Worm (Caenorhabditis elegans) whole organism, young adult: ENCODE measurements around the gene Y43E12A.2.

ENCODE experiments used
- B0035.1 ChIP-seq: sonication (generic microtip); optimal IDR thresholded peaks from 2 replicates; lab custom pipeline; 2016; ENCODE audit warnings: missing genetic modification characterization, mild to moderate bottlenecking, missing compliant biosample characterization, missing genotype, missing genetic modification reagents
- B0261.1 ChIP-seq: sonication (generic microtip); optimal IDR thresholded peaks from 2 replicates; lab custom pipeline; 2016; ENCODE audit warnings: mild to moderate bottlenecking, missing genetic modification characterization, moderate library complexity, missing compliant biosample characterization
- B0336.3 ChIP-seq: fragments of 200-800 bp; sonication (Bioruptor generic); IDR thresholded peaks from 2 replicates; pipeline ENCODE4 v1.3.6; 2022; ENCODE audit warnings: missing genetic modification characterization, missing compliant biosample characterization
- C06A6.2 ChIP-seq: fragments of 200-800 bp; sonication (Bioruptor generic); conservative IDR thresholded peaks from 2 replicates; pipeline ENCODE4 v1.3.6; 2022; ENCODE audit warnings: missing genetic modification characterization, missing compliant biosample characterization
- F22D6.2 ChIP-seq: sonication (generic microtip); optimal IDR thresholded peaks from 2 replicates; lab custom pipeline; 2016; ENCODE audit warnings: mild to moderate bottlenecking, missing genetic modification characterization, missing compliant biosample characterization
- F39B2.1 ChIP-seq: fragments of 200-800 bp; sonication (Bioruptor generic); IDR thresholded peaks from 2 replicates; pipeline ENCODE4 v1.3.6; 2022; ENCODE audit warnings: missing genetic modification reagents, missing genetic modification characterization, missing compliant biosample characterization
- F52B5.7 ChIP-seq: sonication (generic microtip); optimal IDR thresholded peaks from 2 replicates; lab custom pipeline; 2016; ENCODE audit warnings: mild to moderate bottlenecking, missing genetic modification characterization, missing compliant biosample characterization
- F55B11.4 ChIP-seq: sonication (generic microtip); optimal IDR thresholded peaks from 2 replicates; lab custom pipeline; 2016; ENCODE audit warnings: missing compliant biosample characterization, missing genetic modification characterization, borderline replicate concordance; ENCODE audit not compliant: insufficient read depth
- K11D2.4 ChIP-seq: fragments of 200-800 bp; sonication (Bioruptor generic); IDR thresholded peaks from 2 replicates; pipeline ENCODE4 v1.3.6; 2022; ENCODE audit warnings: missing genetic modification reagents, missing genetic modification characterization, missing compliant biosample characterization
- Y53F4B.3 ChIP-seq: fragments of 200-800 bp; sonication (Bioruptor generic); IDR thresholded peaks from 2 replicates; pipeline ENCODE4 v1.3.6; 2022; ENCODE audit warnings: missing genetic modification reagents, missing genetic modification characterization, missing compliant biosample characterization
- Y53G8AR.9 ChIP-seq: fragments of 200-800 bp; sonication (Bioruptor generic); conservative IDR thresholded peaks from 2 replicates; pipeline ENCODE4 v1.3.6; 2022; ENCODE audit warnings: missing genetic modification reagents, missing genetic modification characterization, missing compliant biosample characterization
- Y56A3A.18 ChIP-seq: fragments of 200-800 bp; sonication (Bioruptor generic); IDR thresholded peaks from 2 replicates; pipeline ENCODE4 v1.3.6; 2022; ENCODE audit warnings: missing genetic modification reagents, missing genetic modification characterization, missing compliant biosample characterization
- akir-1 ChIP-seq: fragments of 200-800 bp; sonication (Bioruptor generic); optimal IDR thresholded peaks from 2 replicates; lab custom pipeline; 2018; ENCODE audit warnings: mild to moderate bottlenecking, missing genetic modification characterization, moderate library complexity, missing compliant biosample characterization
- attf-3 ChIP-seq: fragments of 200-800 bp; sonication (Bioruptor generic); conservative IDR thresholded peaks from 2 replicates; pipeline ENCODE4 v1.3.6; 2022; ENCODE audit warnings: missing genetic modification reagents, missing genetic modification characterization, missing compliant biosample characterization
- bed-2 ChIP-seq: fragments of 200-800 bp; sonication (Bioruptor generic); IDR thresholded peaks from 2 replicates; pipeline ENCODE4 v1.3.6; 2022; ENCODE audit warnings: missing genetic modification reagents, missing genetic modification characterization, missing compliant biosample characterization
- cebp-1 ChIP-seq, 2 experiments: fragments of 200-800 bp in 1 of 2; sonication (Bioruptor generic) in 1 of 2; sonication (generic microtip) in 1 of 2; IDR thresholded peaks in 1 of 2; optimal IDR thresholded peaks in 1 of 2; 2 replicates each; pipeline versions ENCODE4 v1.3.6 to Lab custom; 2017 to 2022; ENCODE audit warnings: missing compliant biosample characterization in 2 of 2, missing genetic modification characterization in 2 of 2, mild to moderate bottlenecking in 1 of 2, missing genetic modification reagents in 1 of 2, moderate library complexity in 1 of 2
- ceh-100 ChIP-seq: fragments of 200-800 bp; sonication (Bioruptor generic); IDR thresholded peaks from 2 replicates; pipeline ENCODE4 v1.3.6; 2022; ENCODE audit warnings: missing genetic modification reagents, missing genetic modification characterization, missing compliant biosample characterization
- ceh-27 ChIP-seq: fragments of 200-800 bp; sonication (Bioruptor generic); optimal IDR thresholded peaks from 2 replicates; lab custom pipeline; 2018; ENCODE audit warnings: mild to moderate bottlenecking, missing genetic modification characterization, moderate library complexity, missing compliant biosample characterization
- ceh-91 ChIP-seq: fragments of 200-800 bp; sonication (Bioruptor generic); IDR thresholded peaks from 2 replicates; pipeline ENCODE4 v1.3.6; 2022; ENCODE audit warnings: missing genetic modification reagents, missing genetic modification characterization, missing compliant biosample characterization
- die-1 ChIP-seq: sonication (generic microtip); optimal IDR thresholded peaks from 2 replicates; lab custom pipeline; 2016; ENCODE audit warnings: missing genotype, mild to moderate bottlenecking, missing genetic modification characterization, missing compliant biosample characterization
- dox-1 ChIP-seq: fragments of 200-800 bp; sonication (Bioruptor generic); IDR thresholded peaks from 2 replicates; pipeline ENCODE4 v1.3.6; 2022; ENCODE audit warnings: missing genetic modification reagents, missing genetic modification characterization, missing compliant biosample characterization
- egl-18 ChIP-seq: fragments of 200-800 bp; sonication (Bioruptor generic); IDR thresholded peaks from 2 replicates; pipeline ENCODE4 v1.3.6; 2022; ENCODE audit warnings: missing genetic modification reagents, missing genetic modification characterization, missing compliant biosample characterization
- hlh-12 ChIP-seq: sonication (generic microtip); optimal IDR thresholded peaks from 2 replicates; lab custom pipeline; 2016; ENCODE audit warnings: missing genetic modification characterization, missing compliant biosample characterization
- hsf-1 ChIP-seq: fragments of 200-800 bp; sonication (Bioruptor generic); IDR thresholded peaks from 2 replicates; pipeline ENCODE4 v1.3.6; 2022; ENCODE audit warnings: missing genetic modification reagents, missing genetic modification characterization, missing compliant biosample characterization
- lir-1 ChIP-seq: fragments of 200-800 bp; sonication (Bioruptor generic); conservative IDR thresholded peaks from 2 replicates; pipeline ENCODE4 v1.3.6; 2022; ENCODE audit warnings: missing genetic modification reagents, missing genetic modification characterization, missing compliant biosample characterization
- lsy-27 ChIP-seq: sonication (generic microtip); optimal IDR thresholded peaks from 2 replicates; lab custom pipeline; 2017; ENCODE audit warnings: missing genetic modification characterization, mild to moderate bottlenecking, missing compliant biosample characterization, antibody characterized with exemption, missing genotype, borderline replicate concordance; ENCODE audit not compliant: insufficient read depth
- madf-10 ChIP-seq: sonication (generic microtip); optimal IDR thresholded peaks from 2 replicates; lab custom pipeline; 2016; ENCODE audit warnings: mild to moderate bottlenecking, missing genetic modification characterization, missing compliant biosample characterization
- madf-3 ChIP-seq: fragments of 200-800 bp; sonication (Bioruptor generic); IDR thresholded peaks from 2 replicates; pipeline ENCODE4 v1.3.6; 2022; ENCODE audit warnings: missing genetic modification reagents, missing genetic modification characterization, missing compliant biosample characterization
- madf-8 ChIP-seq: fragments of 200-800 bp; sonication (Bioruptor generic); conservative IDR thresholded peaks from 2 replicates; pipeline ENCODE4 v1.3.6; 2022; ENCODE audit warnings: missing genetic modification reagents, missing genetic modification characterization, missing compliant biosample characterization
- mcd-1 ChIP-seq: fragments of 200-800 bp; sonication (Bioruptor generic); IDR thresholded peaks from 2 replicates; pipeline ENCODE4 v1.3.6; 2022; ENCODE audit warnings: missing genetic modification reagents, missing genetic modification characterization, missing compliant biosample characterization
- nfya-1 ChIP-seq: sonication (generic microtip); optimal IDR thresholded peaks from 2 replicates; lab custom pipeline; 2017; ENCODE audit warnings: antibody characterized with exemption, missing compliant biosample characterization, missing genetic modification characterization, borderline replicate concordance; ENCODE audit not compliant: insufficient read depth
- nhr-120 ChIP-seq: fragments of 200-800 bp; sonication (Bioruptor generic); IDR thresholded peaks from 2 replicates; pipeline ENCODE4 v1.3.6; 2022; ENCODE audit warnings: missing genetic modification characterization, missing compliant biosample characterization
- pbrm-1 ChIP-seq: fragments of 200-800 bp; sonication (Bioruptor generic); IDR thresholded peaks from 2 replicates; pipeline ENCODE4 v1.3.6; 2022; ENCODE audit warnings: missing genetic modification reagents, missing genetic modification characterization, missing compliant biosample characterization
- snpc-1.1 ChIP-seq: sonication (generic microtip); optimal IDR thresholded peaks from 2 replicates; lab custom pipeline; 2017; ENCODE audit warnings: missing genetic modification characterization, mild to moderate bottlenecking, missing compliant biosample characterization, antibody characterized with exemption, moderate library complexity, missing genotype, missing genetic modification reagents; ENCODE audit not compliant: insufficient read depth
- snpc-3.4 ChIP-seq: sonication (generic microtip); optimal IDR thresholded peaks from 2 replicates; lab custom pipeline; 2017; ENCODE audit warnings: missing genetic modification characterization, mild to moderate bottlenecking, missing compliant biosample characterization, antibody characterized with exemption, moderate library complexity, missing genotype, missing genetic modification reagents
- somi-1 ChIP-seq: fragments of 200-800 bp; sonication (Bioruptor generic); optimal IDR thresholded peaks from 2 replicates; lab custom pipeline; 2018; ENCODE audit warnings: mild to moderate bottlenecking, missing genetic modification characterization, missing compliant biosample characterization
- tlf-1 ChIP-seq: fragments of 200-800 bp; sonication (Bioruptor generic); optimal IDR thresholded peaks from 2 replicates; lab custom pipeline; 2018; ENCODE audit warnings: mild to moderate bottlenecking, missing genetic modification characterization, missing compliant biosample characterization
- unc-130 ChIP-seq: sonication (generic microtip); optimal IDR thresholded peaks from 2 replicates; lab custom pipeline; 2016; ENCODE audit warnings: missing genetic modification reagents, missing genetic modification characterization, missing compliant biosample characterization
- unc-62 ChIP-seq: fragments of 150-350 bp; optimal IDR thresholded peaks from 2 replicates; lab custom pipeline; 2014; ENCODE audit warnings: missing biosample characterization, missing genetic modification reagents, missing genetic modification characterization
- zfh-2 ChIP-seq: fragments of 200-800 bp; sonication (Bioruptor generic); conservative IDR thresholded peaks from 2 replicates; pipeline ENCODE4 v1.3.6; 2022; ENCODE audit warnings: missing genetic modification reagents, missing genetic modification characterization, missing compliant biosample characterization
- ztf-22 ChIP-seq: fragments of 200-800 bp; sonication (Bioruptor generic); optimal IDR thresholded peaks from 2 replicates; lab custom pipeline; 2018; ENCODE audit warnings: mild to moderate bottlenecking, missing genetic modification characterization, moderate library complexity, missing compliant biosample characterization
- ztf-6 ChIP-seq: fragments of 200-800 bp; sonication (Bioruptor generic); IDR thresholded peaks from 2 replicates; pipeline ENCODE4 v1.3.6; 2022; ENCODE audit warnings: missing genetic modification reagents, missing genetic modification characterization, missing compliant biosample characterization

Gene Y43E12A.2

ce11 chrIV:11008255-11008654, 26.4 kb downstream of the Y43E12A.2 start:
- TF ChIP-seq die-1 (tag; lab: Kevin White, UChicago) (no peak), ztf-6 (no peak), cebp-1 (GFP tag; IDR thresholded peaks at IDR 0.05; lab: Robert Waterston, UW) (no peak), cebp-1 (tag; optimal IDR thresholded peaks at IDR 0.05; lab: Kevin White, UChicago) (peak; percentile 31), ceh-27 (peak; percentile 54)

DNA sequence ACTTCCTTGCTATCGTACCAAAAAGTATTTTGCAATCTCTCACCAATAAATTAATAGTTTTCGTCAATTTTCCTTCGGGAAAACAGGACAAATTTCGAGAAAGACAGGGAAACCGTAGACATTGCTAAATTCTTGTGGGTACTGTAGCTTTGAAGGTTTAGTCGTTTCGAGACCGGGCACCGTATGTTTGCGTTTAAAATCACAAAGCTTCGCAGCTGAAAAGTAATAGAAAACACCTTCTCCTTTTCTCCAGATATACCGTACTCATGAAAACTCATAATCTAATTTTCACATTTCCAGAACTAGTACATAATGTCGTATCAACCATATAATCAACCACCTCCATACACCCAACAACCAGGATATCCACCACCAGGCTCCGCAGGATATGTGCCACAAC, 27.1 kb downstream of the Y43E12A.2 start, which contains the start of gene F13H10.6:
Gene F13H10.6 (plus strand): TSS at position 301 of the 400 bp plus-strand sequence.
- TF ChIP-seq snpc-1.1 (tag; lab: Kevin White, UChicago): no peak
- TF ChIP-seq F55B11.4 (tag; lab: Kevin White, UChicago): no peak
- no peak for TF ChIP-seq C06A6.2 (GFP tag; lab: Robert Waterston, UW)
- TF ChIP-seq nfya-1 (tag; lab: Kevin White, UChicago): no peak
- no peak for TF ChIP-seq tlf-1 (GFP tag; lab: Kevin White, UChicago)
- no peak for TF ChIP-seq F22D6.2 (tag; lab: Kevin White, UChicago)
- no peak for TF ChIP-seq lsy-27 (tag; lab: Kevin White, UChicago)
- TF ChIP-seq lir-1: no peak
- no peak for TF ChIP-seq F52B5.7 (tag; lab: Kevin White, UChicago)
- no peak for TF ChIP-seq bed-2
- no peak for TF ChIP-seq unc-130
- TF ChIP-seq unc-62 (GFP tag; lab: Kevin White, UChicago): no peak
- TF ChIP-seq B0035.1 (tag; lab: Kevin White, UChicago): no peak
- no peak for TF ChIP-seq hlh-12
- no peak for TF ChIP-seq akir-1 (GFP tag; lab: Kevin White, UChicago)
- no peak for TF ChIP-seq ceh-91 (GFP tag; lab: Robert Waterston, UW)
- no peak for TF ChIP-seq Y53G8AR.9 (GFP tag; lab: Robert Waterston, UW)
- TF ChIP-seq, all 124 proteins: peak for 0

ce11 chrIV:11009928-11010327, 28.1 kb downstream of the Y43E12A.2 start:
- TF ChIP-seq pbrm-1 (0 out of 2 replicates have a peak, but pooled peaks have one; percentile 5), attf-3 (no peak)

DNA sequence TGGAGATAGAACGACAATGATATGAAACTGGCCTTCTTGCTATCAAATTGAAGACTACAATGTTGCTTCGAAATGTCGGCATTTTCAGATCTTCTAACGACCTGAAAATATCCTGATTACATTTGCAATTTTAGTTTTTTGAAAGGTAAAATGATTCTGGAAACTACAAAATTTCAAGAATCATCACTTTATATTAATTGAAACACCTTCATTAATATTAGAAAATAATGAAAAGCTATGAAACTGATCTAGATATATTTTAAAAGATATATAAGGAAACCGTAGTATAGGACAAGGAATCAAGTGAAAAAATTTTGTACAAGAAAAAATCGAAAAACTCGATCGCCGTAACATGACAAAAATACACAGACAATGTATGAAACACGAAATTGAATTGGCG, 30.1 kb downstream of the Y43E12A.2 start, which contains the start of gene ndx-9:
Gene ndx-9 (minus strand): TSS at position 101 of the 400 bp plus-strand sequence.
- no peak for TF ChIP-seq hsf-1
- TF ChIP-seq egl-18 (GFP tag; lab: Robert Waterston, UW): no peak

DNA sequence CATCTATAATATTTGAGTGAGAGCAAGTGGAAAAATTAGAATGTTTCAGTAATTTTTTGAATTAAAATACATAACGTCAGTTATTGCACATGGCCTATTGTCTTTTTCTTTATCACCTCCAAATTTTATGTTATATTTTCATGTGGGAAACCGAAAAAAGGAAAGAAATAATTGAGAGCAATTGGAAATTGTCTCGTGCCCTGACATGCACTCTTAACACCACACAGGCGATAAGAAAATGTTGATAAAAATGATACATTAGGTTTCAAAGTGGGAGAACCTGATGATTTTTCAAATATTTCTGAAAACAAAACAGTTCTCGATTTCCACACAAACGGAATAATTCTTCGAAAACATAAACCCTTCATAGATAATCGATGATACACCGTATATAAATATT, 34.0 kb downstream of the Y43E12A.2 start, which contains the start of gene F13H10.3:
Gene F13H10.3 (minus strand): TSS at position 73 of the 400 bp plus-strand sequence.
- TF ChIP-seq snpc-3.4 (tag; lab: Kevin White, UChicago) (peak; percentile 8), B0336.3 (GFP tag; lab: Robert Waterston, UW) (no peak), cebp-1 (GFP tag; IDR thresholded peaks at IDR 0.05; lab: Robert Waterston, UW) (no peak), cebp-1 (tag; optimal IDR thresholded peaks at IDR 0.05; lab: Kevin White, UChicago) (peak; percentile 50), nhr-120 (GFP tag; lab: Robert Waterston, UW) (no peak), zfh-2 (GFP tag; lab: Robert Waterston, UW) (no peak), madf-8 (no peak), dox-1 (GFP tag; lab: Robert Waterston, UW) (no peak), ztf-22 (no peak), F39B2.1 (GFP tag; lab: Robert Waterston, UW) (no peak), K11D2.4 (GFP tag; lab: Robert Waterston, UW) (no peak), Y56A3A.18 (no peak), B0261.1 (tag; lab: Kevin White, UChicago) (no peak), madf-10 (tag; lab: Kevin White, UChicago) (no peak), ceh-100 (GFP tag; lab: Robert Waterston, UW) (no peak), somi-1 (GFP tag; lab: Kevin White, UChicago) (no peak), mcd-1 (GFP tag; lab: Robert Waterston, UW) (no peak), bed-2 (no peak), Y53F4B.3 (no peak), madf-3 (GFP tag; lab: Robert Waterston, UW) (0 out of 2 replicates have a peak, but pooled peaks have one; percentile 14)
